In genomic region chrIII:9826005-9826404, ce11 we compare ENCODE assay signal across 4 worm cellular contexts.
TF ChIP-seq lines count a peak whose summit lies in the region.

No protein-coding gene starts in this region.

TF ChIP-seq in whole organism, L1 larva, 84 proteins besides CTCF, POLR2A, EP300 and RAD21 (continued from another document and continues in another):
- TF ChIP-seq lsy-2 (tag; optimal IDR thresholded peaks at IDR 0.05; lab: Kevin White, UChicago) (peak; percentile 65 to 81), vab-15 (tag; optimal IDR thresholded peaks at IDR 0.05; lab: Kevin White, UChicago) (no peak), lin-35 (GFP tag; optimal IDR thresholded peaks at IDR 0.05; lab: Kevin White, UChicago) (peak; percentile 10 to 61), grh-1 (GFP tag; IDR thresholded peaks at IDR 0.05; lab: Robert Waterston, UW) (0 out of 2 replicates have a peak, but pooled peaks have one; percentile 10), nhr-237 (tag; optimal IDR thresholded peaks at IDR 0.05; lab: Kevin White, UChicago) (no peak), nhr-11 (tag; optimal IDR thresholded peaks at IDR 0.05; lab: Kevin White, UChicago) (no peak), ets-5 (GFP tag; IDR thresholded peaks at IDR 0.05; lab: Robert Waterston, UW) (no peak), nhr-71 (tag; optimal IDR thresholded peaks at IDR 0.05; lab: Kevin White, UChicago) (peak; percentile 84), alr-1 (tag; optimal IDR thresholded peaks at IDR 0.05; lab: Kevin White, UChicago; ENCODE audit: borderline replicate concordance) (no peak), fos-1 (tag; optimal IDR thresholded peaks at IDR 0.05; lab: Kevin White, UChicago) (peak; percentile 41), snpc-4 (tag; optimal IDR thresholded peaks at IDR 0.05; lab: Kevin White, UChicago) (no peak), nhr-85 (tag; lab: Kevin White, UChicago) (peak; percentile 86), nhr-47 (tag; optimal IDR thresholded peaks at IDR 0.05; lab: Kevin White, UChicago) (peak; percentile 65), unc-62 (GFP tag; optimal IDR thresholded peaks at IDR 0.05; lab: Kevin White, UChicago) (no peak), snu-23 (GFP tag; optimal IDR thresholded peaks at IDR 0.05; lab: Kevin White, UChicago) (peak; percentile 75), lin-39 (tag; optimal IDR thresholded peaks at IDR 0.05; lab: Kevin White, UChicago) (no peak), ceh-88 (GFP tag; IDR thresholded peaks at IDR 0.05; lab: Robert Waterston, UW) (no peak), hlh-4 (tag; optimal IDR thresholded peaks at IDR 0.05; lab: Kevin White, UChicago) (no peak), ceh-90 (tag; optimal IDR thresholded peaks at IDR 0.05; lab: Kevin White, UChicago) (no peak), ceh-63 (GFP tag; optimal IDR thresholded peaks at IDR 0.05; lab: Kevin White, UChicago) (no peak), nhr-28 (tag; optimal IDR thresholded peaks at IDR 0.05; lab: Kevin White, UChicago) (no peak), mab-9 (GFP tag; IDR thresholded peaks at IDR 0.05; lab: Robert Waterston, UW) (no peak), swsn-7 (tag; optimal IDR thresholded peaks at IDR 0.05; lab: Kevin White, UChicago) (peak; percentile 56), Y116A8C.19 (tag; optimal IDR thresholded peaks at IDR 0.05; lab: Kevin White, UChicago; ENCODE audit: borderline replicate concordance) (no peak), zag-1 (tag; optimal IDR thresholded peaks at IDR 0.05; lab: Kevin White, UChicago) (no peak), egl-13 (tag; optimal IDR thresholded peaks at IDR 0.05; lab: Kevin White, UChicago) (no peak), C34B4.2 (tag; optimal IDR thresholded peaks at IDR 0.05; lab: Kevin White, UChicago) (no peak), mdl-1 (tag; optimal IDR thresholded peaks at IDR 0.05; lab: Kevin White, UChicago) (peak in 1 of 2 experiments; percentile 66), ztf-4 (tag; optimal IDR thresholded peaks at IDR 0.05; lab: Kevin White, UChicago) (peak; percentile 18), irx-1 (tag; optimal IDR thresholded peaks at IDR 0.05; lab: Kevin White, UChicago) (peak; percentile 28), efl-3 (GFP tag; optimal IDR thresholded peaks at IDR 0.05; lab: Kevin White, UChicago) (no peak), hpl-2 (GFP tag; optimal IDR thresholded peaks at IDR 0.05; lab: Kevin White, UChicago) (peak; percentile 10), dsc-1 (tag; optimal IDR thresholded peaks at IDR 0.05; lab: Kevin White, UChicago) (no peak), skn-1 (tag; optimal IDR thresholded peaks at IDR 0.05; lab: Kevin White, UChicago) (peak; percentile 61)

TF ChIP-seq in whole organism, L2 larva, 48 proteins besides CTCF, POLR2A, EP300 and RAD21 (continued from another document):
- TF ChIP-seq sma-9 (GFP tag; optimal IDR thresholded peaks at IDR 0.05; lab: Kevin White, UChicago), result peak; percentile 52
- no peak for TF ChIP-seq sma-9 (tag; optimal IDR thresholded peaks at IDR 0.05; lab: Kevin White, UChicago)
- peak; percentile 82 for TF ChIP-seq Y55F3AM.14 (GFP tag; optimal IDR thresholded peaks at IDR 0.05; lab: Kevin White, UChicago)
- no peak for TF ChIP-seq peb-1 (tag; optimal IDR thresholded peaks at IDR 0.05; lab: Kevin White, UChicago)
- peak in 1 of 2 experiments; percentile 79 for TF ChIP-seq lsy-2 (tag; optimal IDR thresholded peaks at IDR 0.05; lab: Kevin White, UChicago)
- peak; percentile 93 for TF ChIP-seq ama-1 (optimal IDR thresholded peaks at IDR 0.05; lab: Kevin White, UChicago)
- TF ChIP-seq F13H6.1 (tag; optimal IDR thresholded peaks at IDR 0.05; lab: Kevin White, UChicago), result peak; percentile 61
- peak; percentile 34 for TF ChIP-seq unc-55 (GFP tag; optimal IDR thresholded peaks at IDR 0.05; lab: Kevin White, UChicago)
- TF ChIP-seq crh-2 (tag; optimal IDR thresholded peaks at IDR 0.05; lab: Kevin White, UChicago), result peak; percentile 68
- TF ChIP-seq mdl-1 (tag; optimal IDR thresholded peaks at IDR 0.05; lab: Kevin White, UChicago), result peak in 1 of 2 experiments; percentile 46
- peak; percentile 65 for TF ChIP-seq ztf-4 (tag; optimal IDR thresholded peaks at IDR 0.05; lab: Kevin White, UChicago)
- no peak for TF ChIP-seq nhr-237 (tag; optimal IDR thresholded peaks at IDR 0.05; lab: Kevin White, UChicago)

TF ChIP-seq in whole organism, L3 larva, 47 proteins besides CTCF, POLR2A, EP300 and RAD21 (continued from another document):
- TF ChIP-seq nhr-25 (tag; optimal IDR thresholded peaks at IDR 0.05; lab: Kevin White, UChicago) (no peak), ceh-28 (tag; optimal IDR thresholded peaks at IDR 0.05; lab: Kevin White, UChicago) (no peak), elt-2 (tag; optimal IDR thresholded peaks at IDR 0.05; lab: Kevin White, UChicago) (peak; percentile 27), R02D3.7 (tag; optimal IDR thresholded peaks at IDR 0.05; lab: Kevin White, UChicago) (no peak), nhr-12 (tag; optimal IDR thresholded peaks at IDR 0.05; lab: Kevin White, UChicago) (no peak), nhr-77 (tag; optimal IDR thresholded peaks at IDR 0.05; lab: Kevin White, UChicago) (no peak), hmg-11 (tag; optimal IDR thresholded peaks at IDR 0.05; lab: Kevin White, UChicago) (peak; percentile 2), egl-5 (tag; optimal IDR thresholded peaks at IDR 0.05; lab: Kevin White, UChicago) (no peak), nhr-23 (tag; optimal IDR thresholded peaks at IDR 0.05; lab: Kevin White, UChicago) (no peak), ceh-9 (tag; optimal IDR thresholded peaks at IDR 0.05; lab: Kevin White, UChicago) (no peak), elt-1 (tag; optimal IDR thresholded peaks at IDR 0.05; lab: Kevin White, UChicago) (no peak), jun-1 (tag; optimal IDR thresholded peaks at IDR 0.05; lab: Kevin White, UChicago) (peak; percentile 62), unc-62 (GFP tag; optimal IDR thresholded peaks at IDR 0.05; lab: Kevin White, UChicago) (no peak), nhr-11 (tag; optimal IDR thresholded peaks at IDR 0.05; lab: Kevin White, UChicago) (no peak), daf-12 (tag; optimal IDR thresholded peaks at IDR 0.05; lab: Kevin White, UChicago) (no peak), pqm-1 (tag; optimal IDR thresholded peaks at IDR 0.05; lab: Kevin White, UChicago) (peak; percentile 7), ztf-4 (tag; optimal IDR thresholded peaks at IDR 0.05; lab: Kevin White, UChicago) (no peak), tbx-2 (tag; optimal IDR thresholded peaks at IDR 0.05; lab: Kevin White, UChicago) (no peak), nhr-67 (tag; optimal IDR thresholded peaks at IDR 0.05; lab: Kevin White, UChicago) (no peak), mdl-1 (tag; optimal IDR thresholded peaks at IDR 0.05; lab: Kevin White, UChicago) (no peak), lsy-12 (tag; optimal IDR thresholded peaks at IDR 0.05; lab: Kevin White, UChicago) (peak; percentile 28), sea-2 (GFP tag; optimal IDR thresholded peaks at IDR 0.05; lab: Kevin White, UChicago) (no peak), zag-1 (tag; optimal IDR thresholded peaks at IDR 0.05; lab: Kevin White, UChicago) (no peak), ama-1 (optimal IDR thresholded peaks at IDR 0.05; lab: Kevin White, UChicago) (peak; percentile 93), eor-1 (tag; optimal IDR thresholded peaks at IDR 0.05; lab: Kevin White, UChicago) (no peak), fkh-10 (GFP tag; optimal IDR thresholded peaks at IDR 0.05; lab: Kevin White, UChicago) (no peak), snpc-4 (tag; optimal IDR thresholded peaks at IDR 0.05; lab: Kevin White, UChicago) (peak; percentile 16), ceh-82 (tag; optimal IDR thresholded peaks at IDR 0.05; lab: Kevin White, UChicago) (no peak), egl-27 (tag; optimal IDR thresholded peaks at IDR 0.05; lab: Kevin White, UChicago) (no peak), aly-2 (tag; optimal IDR thresholded peaks at IDR 0.05; lab: Kevin White, UChicago) (no peak), lin-15B (tag; optimal IDR thresholded peaks at IDR 0.05; lab: Kevin White, UChicago) (peak; percentile 11), ZK546.5 (tag; optimal IDR thresholded peaks at IDR 0.05; lab: Kevin White, UChicago) (no peak), ceh-16 (tag; optimal IDR thresholded peaks at IDR 0.05; lab: Kevin White, UChicago) (no peak)
TF ChIP-seq in whole organism, L3 larva: peak in this region for 13.

TF ChIP-seq in whole organism, L4 larva, 104 proteins besides CTCF, POLR2A, EP300 and RAD21 (continued from another document):
- TF ChIP-seq hlh-30 (tag; optimal IDR thresholded peaks at IDR 0.05; lab: Kevin White, UChicago; ENCODE audit: insufficient read depth) (peak; percentile 92), rbr-2 (tag; optimal IDR thresholded peaks at IDR 0.05; lab: Kevin White, UChicago) (peak; percentile 29), nhr-11 (tag; optimal IDR thresholded peaks at IDR 0.05; lab: Kevin White, UChicago) (peak; percentile 27), daf-8 (GFP tag; IDR thresholded peaks at IDR 0.05; lab: Robert Waterston, UW) (no peak), dpl-1 (GFP tag; optimal IDR thresholded peaks at IDR 0.05; lab: Kevin White, UChicago) (peak; percentile 5), skn-1 (tag; optimal IDR thresholded peaks at IDR 0.05; lab: Kevin White, UChicago) (no peak), Y48G9A.11 (GFP tag; IDR thresholded peaks at IDR 0.05; lab: Robert Waterston, UW) (no peak), jun-1 (tag; optimal IDR thresholded peaks at IDR 0.05; lab: Kevin White, UChicago) (no peak), lin-1 (GFP tag; IDR thresholded peaks at IDR 0.05; lab: Robert Waterston, UW) (0 out of 2 replicates have a peak, but pooled peaks have one; percentile 45), hif-1 (tag; optimal IDR thresholded peaks at IDR 0.05; lab: Kevin White, UChicago) (peak in 1 of 2 experiments; percentile 9), ceh-62 (tag; optimal IDR thresholded peaks at IDR 0.05; lab: Kevin White, UChicago) (no peak), aly-2 (tag; optimal IDR thresholded peaks at IDR 0.05; lab: Kevin White, UChicago) (no peak), tra-1 (GFP tag; IDR thresholded peaks at IDR 0.05; lab: Robert Waterston, UW) (no peak), nhr-28 (tag; optimal IDR thresholded peaks at IDR 0.05; lab: Kevin White, UChicago) (peak; percentile 17), Y75B8A.6 (GFP tag; IDR thresholded peaks at IDR 0.05; lab: Robert Waterston, UW) (0 out of 2 replicates have a peak, but pooled peaks have one; percentile 49), F26F4.8 (GFP tag; conservative IDR thresholded peaks at IDR 0.05; lab: Robert Waterston, UW) (no peak), zfp-3 (GFP tag; conservative IDR thresholded peaks at IDR 0.05; lab: Robert Waterston, UW) (0 out of 2 replicates have a peak, but pooled peaks have one; percentile 63), mdt-29 (GFP tag; IDR thresholded peaks at IDR 0.05; lab: Robert Waterston, UW) (0 out of 2 replicates have a peak, but pooled peaks have one; percentile 45), nhr-237 (tag; optimal IDR thresholded peaks at IDR 0.05; lab: Kevin White, UChicago) (no peak), lin-13 (GFP tag; optimal IDR thresholded peaks at IDR 0.05; lab: Kevin White, UChicago) (peak; percentile 5), nhr-102 (tag; optimal IDR thresholded peaks at IDR 0.05; lab: Kevin White, UChicago) (peak; percentile 2), mep-1 (tag; optimal IDR thresholded peaks at IDR 0.05; lab: Kevin White, UChicago) (peak; percentile 70), daf-16 (GFP tag; optimal IDR thresholded peaks at IDR 0.05; lab: Kevin White, UChicago) (no peak), daf-16 (tag; optimal IDR thresholded peaks at IDR 0.05; lab: Kevin White, UChicago) (peak; percentile 49), lin-15B (tag; optimal IDR thresholded peaks at IDR 0.05; lab: Kevin White, UChicago) (no peak), hlh-11 (tag; optimal IDR thresholded peaks at IDR 0.05; lab: Kevin White, UChicago) (peak; percentile 73), mes-2 (tag; optimal IDR thresholded peaks at IDR 0.05; lab: Kevin White, UChicago; ENCODE audit: poor library complexity, severe bottlenecking) (peak; percentile 56), pha-4 (GFP tag; IDR thresholded peaks at IDR 0.05; lab: Robert Waterston, UW) (peak; percentile 62; the same call in 1 of the 2 replicates), pha-4 (tag; optimal IDR thresholded peaks at IDR 0.05; lab: Kevin White, UChicago) (no peak), arid-1 (GFP tag; conservative IDR thresholded peaks at IDR 0.05; lab: Robert Waterston, UW) (no peak), dve-1 (tag; optimal IDR thresholded peaks at IDR 0.05; lab: Kevin White, UChicago; ENCODE audit: insufficient read depth) (peak; percentile 67), php-3 (GFP tag; IDR thresholded peaks at IDR 0.05; lab: Robert Waterston, UW) (no peak), hmg-1.1 (GFP tag; IDR thresholded peaks at IDR 0.05; lab: Robert Waterston, UW) (0 out of 2 replicates have a peak, but pooled peaks have one; percentile 11), lsy-2 (tag; optimal IDR thresholded peaks at IDR 0.05; lab: Kevin White, UChicago) (peak in 1 of 2 experiments; percentile 82), daf-19 (GFP tag; conservative IDR thresholded peaks at IDR 0.05; lab: Robert Waterston, UW) (no peak), F10B5.3 (tag; optimal IDR thresholded peaks at IDR 0.05; lab: Kevin White, UChicago) (no peak), attf-4 (tag; optimal IDR thresholded peaks at IDR 0.05; lab: Kevin White, UChicago) (no peak), cey-2 (tag; optimal IDR thresholded peaks at IDR 0.05; lab: Kevin White, UChicago; ENCODE audit: borderline replicate concordance, insufficient read depth) (no peak), aha-1 (tag; lab: Kevin White, UChicago) (peak; percentile 87), lin-38 (GFP tag; IDR thresholded peaks at IDR 0.05; lab: Robert Waterston, UW) (peak; percentile 62), ceh-32 (tag; optimal IDR thresholded peaks at IDR 0.05; lab: Kevin White, UChicago; ENCODE audit: poor library complexity) (no peak), zag-1 (tag; optimal IDR thresholded peaks at IDR 0.05; lab: Kevin White, UChicago) (no peak), ama-1 (optimal IDR thresholded peaks at IDR 0.05; lab: Kevin White, UChicago) (peak; percentile 66), nhr-111 (GFP tag; optimal IDR thresholded peaks at IDR 0.05; lab: Kevin White, UChicago) (no peak), nhr-6 (tag; optimal IDR thresholded peaks at IDR 0.05; lab: Kevin White, UChicago) (peak; percentile 53), duxl-1 (tag; optimal IDR thresholded peaks at IDR 0.05; lab: Kevin White, UChicago; ENCODE audit: poor library complexity) (peak; percentile 38)
